Worm (Caenorhabditis elegans) whole organism, young adult: ENCODE measurements around the gene Y69A2AR.22.

ENCODE experiments used
- F22D6.2 ChIP-seq: sonication (generic microtip); optimal IDR thresholded peaks from 2 replicates; lab custom pipeline; 2016; ENCODE audit warnings: mild to moderate bottlenecking, missing genetic modification characterization, missing compliant biosample characterization
- F37B4.10 ChIP-seq: fragments of 200-800 bp; sonication (Bioruptor generic); IDR thresholded peaks from 2 replicates; pipeline ENCODE4 v1.3.6; 2022; ENCODE audit warnings: missing genetic modification characterization, missing compliant biosample characterization
- ZK185.1 ChIP-seq: sonication (generic microtip); optimal IDR thresholded peaks from 2 replicates; lab custom pipeline; 2016; ENCODE audit warnings: mild to moderate bottlenecking, missing genetic modification characterization, missing compliant biosample characterization; ENCODE audit not compliant: poor library complexity, severe bottlenecking
- ama-1 ChIP-seq, 3 experiments: fragments of 150-350 bp in 1 of 3; sonication (generic microtip) in 2 of 3; optimal IDR thresholded peaks; 2 replicates each; lab custom pipeline; 2014 to 2018; ENCODE audit warnings: missing biosample characterization in 2 of 3, missing genetic modification characterization in 2 of 3, missing genetic modification reagents in 2 of 3
- aptf-3 ChIP-seq: fragments of 200-800 bp; sonication (Bioruptor generic); IDR thresholded peaks from 2 replicates; pipeline ENCODE4 v1.3.6; 2022; ENCODE audit warnings: missing genetic modification characterization, missing compliant biosample characterization
- attf-6 ChIP-seq: fragments of 200-800 bp; sonication (Bioruptor generic); IDR thresholded peaks from 2 replicates; pipeline ENCODE4 v1.3.6; 2022; ENCODE audit warnings: missing genetic modification reagents, missing genetic modification characterization, missing compliant biosample characterization
- bed-2 ChIP-seq: fragments of 200-800 bp; sonication (Bioruptor generic); IDR thresholded peaks from 2 replicates; pipeline ENCODE4 v1.3.6; 2022; ENCODE audit warnings: missing genetic modification reagents, missing genetic modification characterization, missing compliant biosample characterization
- cebp-1 ChIP-seq, 2 experiments: fragments of 200-800 bp in 1 of 2; sonication (Bioruptor generic) in 1 of 2; sonication (generic microtip) in 1 of 2; IDR thresholded peaks in 1 of 2; optimal IDR thresholded peaks in 1 of 2; 2 replicates each; pipeline versions ENCODE4 v1.3.6 to Lab custom; 2017 to 2022; ENCODE audit warnings: missing compliant biosample characterization in 2 of 2, missing genetic modification characterization in 2 of 2, mild to moderate bottlenecking in 1 of 2, missing genetic modification reagents in 1 of 2, moderate library complexity in 1 of 2
- ceh-79 ChIP-seq: sonication (generic microtip); optimal IDR thresholded peaks from 2 replicates; lab custom pipeline; 2017; ENCODE audit warnings: mild to moderate bottlenecking, missing genetic modification characterization, missing compliant biosample characterization
- ceh-91 ChIP-seq: fragments of 200-800 bp; sonication (Bioruptor generic); IDR thresholded peaks from 2 replicates; pipeline ENCODE4 v1.3.6; 2022; ENCODE audit warnings: missing genetic modification reagents, missing genetic modification characterization, missing compliant biosample characterization
- dpff-1 ChIP-seq: sonication (generic microtip); optimal IDR thresholded peaks from 2 replicates; lab custom pipeline; 2017; ENCODE audit warnings: mild to moderate bottlenecking, missing genetic modification characterization, missing compliant biosample characterization
- efl-1 ChIP-seq: fragments of 150-350 bp; optimal IDR thresholded peaks from 2 replicates; lab custom pipeline; 2014; ENCODE audit warnings: missing biosample characterization, missing genetic modification reagents, missing genetic modification characterization
- fkh-3 ChIP-seq: sonication (generic microtip); optimal IDR thresholded peaks from 2 replicates; lab custom pipeline; 2016; ENCODE audit warnings: mild to moderate bottlenecking, missing genetic modification characterization, missing compliant biosample characterization
- him-1 ChIP-seq: sonication (generic microtip); optimal IDR thresholded peaks from 2 replicates; lab custom pipeline; 2016; ENCODE audit warnings: missing genotype, missing genetic modification reagents, missing genetic modification characterization, missing compliant biosample characterization
- hlh-12 ChIP-seq: sonication (generic microtip); optimal IDR thresholded peaks from 2 replicates; lab custom pipeline; 2016; ENCODE audit warnings: missing genetic modification characterization, missing compliant biosample characterization
- lir-1 ChIP-seq: fragments of 200-800 bp; sonication (Bioruptor generic); conservative IDR thresholded peaks from 2 replicates; pipeline ENCODE4 v1.3.6; 2022; ENCODE audit warnings: missing genetic modification reagents, missing genetic modification characterization, missing compliant biosample characterization
- mes-4 ChIP-seq: sonication (generic microtip); optimal IDR thresholded peaks from 2 replicates; lab custom pipeline; 2016; ENCODE audit warnings: missing genotype, missing genetic modification characterization, missing compliant biosample characterization
- xnd-1 ChIP-seq: sonication (generic microtip); optimal IDR thresholded peaks from 2 replicates; lab custom pipeline; 2016; ENCODE audit warnings: missing genotype, missing genetic modification reagents, missing genetic modification characterization, missing compliant biosample characterization
- ztf-22 ChIP-seq: fragments of 200-800 bp; sonication (Bioruptor generic); optimal IDR thresholded peaks from 2 replicates; lab custom pipeline; 2018; ENCODE audit warnings: mild to moderate bottlenecking, missing genetic modification characterization, moderate library complexity, missing compliant biosample characterization

The Y69A2AR.22 gene

DNA sequence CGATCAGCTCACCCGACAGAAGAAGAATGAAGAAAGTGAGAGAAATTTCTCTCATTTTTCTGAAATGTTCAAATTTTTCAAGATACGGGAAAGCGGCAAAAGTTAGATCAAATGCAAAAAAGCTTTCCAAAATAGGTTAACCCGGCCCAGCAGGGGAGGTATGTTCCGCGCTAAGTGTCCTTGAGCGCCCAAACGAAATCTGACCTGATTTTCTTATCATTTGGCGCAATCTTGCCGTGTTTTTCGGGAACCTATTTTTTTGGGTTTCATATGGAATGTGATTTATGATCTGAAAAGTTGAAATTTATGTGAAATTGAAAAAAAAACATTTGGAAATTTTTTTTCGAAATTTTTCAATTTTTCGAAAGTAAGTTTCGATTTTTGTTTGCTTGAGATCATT, 44.4 kb downstream of the Y69A2AR.22 start, which contains the start of gene cdh-10:
cdh-10 (minus strand) TSS at position 59 of the 400 bp plus-strand sequence.
- TF ChIP-seq ceh-91 (GFP tag; lab: Robert Waterston, UW) = no peak
- TF ChIP-seq efl-1 (GFP tag; lab: Kevin White, UChicago) = no peak
- no peak for TF ChIP-seq bed-2
- TF ChIP-seq, all 124 proteins: peak for 0

ce11 chrIV:2461396-2461795, 46.3 kb downstream of the Y69A2AR.22 start:
- TF ChIP-seq hlh-12 (tag; lab: Kevin White, UChicago) = no peak
- TF ChIP-seq xnd-1 (tag; lab: Kevin White, UChicago) = no peak
- TF ChIP-seq ama-1 (optimal IDR thresholded peaks at IDR 0.05; lab: Kevin White, UChicago) = no peak
- no peak for TF ChIP-seq ama-1 (GFP tag; optimal IDR thresholded peaks at IDR 0.05; lab: Kevin White, UChicago)

ce11 chrIV:2455128-2455527, 52.6 kb downstream of the Y69A2AR.22 start:
- TF ChIP-seq F37B4.10 = no peak
- no peak for TF ChIP-seq lir-1
- TF ChIP-seq F22D6.2 = no peak
- no peak for TF ChIP-seq ceh-79 (tag; lab: Kevin White, UChicago)
- TF ChIP-seq fkh-3 (tag; lab: Kevin White, UChicago) = no peak
- TF ChIP-seq dpff-1 (tag; lab: Kevin White, UChicago) = no peak
- TF ChIP-seq ztf-22 (GFP tag; lab: Kevin White, UChicago) = no peak
- no peak for TF ChIP-seq ZK185.1 (tag; lab: Kevin White, UChicago)
- TF ChIP-seq mes-4 (tag; lab: Kevin White, UChicago) = no peak
- TF ChIP-seq him-1 (tag; lab: Kevin White, UChicago) = no peak
- no peak for TF ChIP-seq cebp-1 (GFP tag; IDR thresholded peaks at IDR 0.05; lab: Robert Waterston, UW)
- no peak for TF ChIP-seq cebp-1 (tag; optimal IDR thresholded peaks at IDR 0.05; lab: Kevin White, UChicago)
- TF ChIP-seq aptf-3 (GFP tag; lab: Robert Waterston, UW) = no peak
- TF ChIP-seq attf-6 (GFP tag; lab: Robert Waterston, UW) = no peak
